Worm (Caenorhabditis elegans) whole organism, L4/young adult: ENCODE data around the gene F41H10.4.

Experiments
- W03F9.2 ChIP-seq: fragments of 150-350 bp; optimal IDR thresholded peaks from 2 replicates; lab custom pipeline; 2014; ENCODE audit warnings: missing biosample characterization, missing genetic modification characterization
- dao-5 ChIP-seq: sonication (generic microtip); optimal IDR thresholded peaks from 2 replicates; lab custom pipeline; 2016; ENCODE audit warnings: missing genotype, missing genetic modification characterization, moderate library complexity, missing compliant biosample characterization
- him-1 ChIP-seq: sonication (generic microtip); optimal IDR thresholded peaks from 2 replicates; lab custom pipeline; 2016; ENCODE audit warnings: missing genotype, missing genetic modification reagents, missing genetic modification characterization, missing compliant biosample characterization

The F41H10.4 gene

ce11 chrIV:5354124-5354523 lies 10.2 kb upstream of the F41H10.4 start, which contains the start of gene Y4C6B.1:
Gene Y4C6B.1 (plus strand): TSS chrIV:5354488.
- TF ChIP-seq W03F9.2 (no peak), him-1 (tag; lab: Kevin White, UChicago) (no peak), dao-5 (no peak)

- TF ChIP-seq dao-5 (no peak), him-1 (tag; lab: Kevin White, UChicago) (no peak)
Observed at ce11 chrIV:5354564-5354963, 9.8 kb upstream of the F41H10.4 start.

DNA sequence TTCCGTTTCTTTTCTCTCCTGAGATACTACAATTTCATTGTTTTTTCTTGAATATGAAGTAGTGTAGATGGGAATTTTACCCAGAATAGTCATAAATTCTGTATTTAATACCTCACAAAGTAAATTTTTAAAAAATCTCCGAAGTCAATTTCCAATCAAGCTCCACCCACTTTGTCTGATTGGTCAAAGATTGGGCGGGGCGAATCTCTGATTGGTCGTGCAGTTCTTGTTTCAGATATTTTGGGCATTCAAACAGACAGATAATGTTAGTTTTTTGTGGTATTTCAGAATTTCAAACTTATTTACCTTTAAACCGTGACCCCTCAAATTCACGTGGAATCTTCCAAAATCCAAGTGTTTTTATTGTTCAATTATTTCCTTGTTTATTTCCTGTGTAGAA lies 3.8 kb upstream of the F41H10.4 start, which contains the start of gene F41H10.5:
Gene F41H10.5, plus strand, starts transcription at position 375 of the 400 bp plus-strand sequence.
- TF ChIP-seq dao-5 = no peak
- TF ChIP-seq him-1 (tag; lab: Kevin White, UChicago) = no peak
- TF ChIP-seq W03F9.2 = no peak

ce11 chrIV:5366567-5366966 lies 2.2 kb downstream of the F41H10.4 start, which contains the start of gene sand-1:
Gene sand-1 (plus strand): TSS chrIV:5366867.
- TF ChIP-seq W03F9.2 (no peak), dao-5 (no peak), him-1 (tag; lab: Kevin White, UChicago) (no peak)

DNA sequence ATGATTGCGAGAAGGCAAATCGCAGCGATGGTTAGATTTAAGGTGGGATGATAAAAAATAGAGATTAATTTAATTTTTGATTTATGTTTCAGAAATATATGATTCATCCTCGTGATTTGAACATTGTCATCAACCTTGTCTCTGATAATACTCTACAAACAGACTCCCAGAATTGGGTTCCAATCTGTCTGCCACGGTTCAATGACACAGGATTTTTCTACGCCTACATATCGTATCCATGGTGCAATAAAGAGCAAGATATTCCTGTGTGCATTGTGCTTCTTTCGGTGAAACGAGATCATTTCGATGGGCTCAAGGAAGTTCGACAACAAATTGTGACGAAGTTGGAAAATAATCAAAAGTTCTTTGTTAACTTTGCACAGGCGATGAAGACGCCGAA lies 3.5 kb downstream of the F41H10.4 start:
- TF ChIP-seq W03F9.2 (no peak), dao-5 (no peak), him-1 (tag; lab: Kevin White, UChicago) (no peak)

DNA sequence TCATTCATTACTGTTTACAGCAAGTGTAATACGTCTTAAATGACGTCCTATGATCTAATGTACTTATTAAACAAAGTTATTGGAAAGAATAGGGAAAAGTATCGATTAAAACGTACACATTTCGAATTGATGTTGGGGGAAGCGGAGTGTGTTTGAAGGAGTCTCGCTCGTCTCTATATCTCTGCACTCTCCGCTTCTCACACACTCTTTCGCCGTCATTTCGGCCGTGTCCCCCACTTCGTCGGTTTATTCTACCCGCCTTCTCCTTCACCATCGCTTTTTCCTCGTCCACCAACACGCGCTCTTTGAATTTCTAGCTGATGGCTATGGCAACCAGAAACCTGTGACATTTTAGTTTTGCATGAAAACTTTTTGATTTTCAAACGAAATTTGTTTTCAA lies 4.5 kb downstream of the F41H10.4 start:
- TF ChIP-seq W03F9.2 = peak; percentile 46
- TF ChIP-seq him-1 (tag; lab: Kevin White, UChicago) = no peak
- no peak for TF ChIP-seq dao-5

- TF ChIP-seq him-1 (tag; lab: Kevin White, UChicago) (no peak), dao-5 (no peak), W03F9.2 (no peak)
Observed at ce11 chrIV:5369414-5369813, 5.1 kb downstream of the F41H10.4 start, which contains the start of gene F41H10.3. Gene F41H10.3 (plus strand): TSS chrIV:5369801.

DNA sequence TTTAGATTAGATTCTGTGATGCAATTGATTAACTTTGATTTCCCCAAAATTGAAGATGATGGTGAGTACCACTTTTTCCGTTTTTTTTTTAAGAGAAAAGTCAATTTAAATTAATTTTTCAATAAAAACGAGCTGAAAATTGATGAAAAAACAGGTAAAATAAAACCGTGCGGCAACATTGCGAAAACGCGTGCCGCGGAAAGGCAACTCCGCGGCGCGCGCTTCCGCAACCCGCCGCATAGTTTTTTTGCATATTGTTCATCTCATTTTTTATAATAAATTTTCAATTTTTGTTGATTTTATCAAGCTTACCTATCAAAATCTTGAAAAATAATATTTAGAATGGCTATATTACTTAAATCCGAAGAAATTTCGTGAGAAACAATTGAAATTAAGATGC lies 6.6 kb downstream of the F41H10.4 start:
- TF ChIP-seq dao-5 = no peak
- no peak for TF ChIP-seq W03F9.2
- no peak for TF ChIP-seq him-1 (tag; lab: Kevin White, UChicago)

ce11 chrIV:5374321-5374720 lies 10.0 kb downstream of the F41H10.4 start:
- TF ChIP-seq W03F9.2 (no peak), him-1 (tag; lab: Kevin White, UChicago) (no peak), dao-5 (no peak)

DNA sequence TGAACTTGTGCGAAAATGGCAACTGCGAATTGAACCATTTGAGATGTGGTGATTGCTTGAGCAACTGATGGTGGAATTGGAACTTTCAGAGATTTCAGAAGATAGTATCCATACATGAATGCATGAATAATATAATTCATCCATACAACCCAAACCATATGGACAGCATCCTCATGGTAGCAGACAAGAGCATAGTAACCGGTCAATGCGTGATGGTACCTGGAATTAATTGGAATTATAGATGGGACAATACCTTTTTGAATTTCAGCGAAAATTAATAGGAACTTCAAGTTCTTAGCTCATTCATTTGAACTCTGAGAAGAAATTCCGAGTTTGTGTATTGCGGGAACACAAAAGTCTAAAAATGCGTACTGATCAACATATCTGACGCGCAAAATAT lies 10.6 kb downstream of the F41H10.4 start:
- TF ChIP-seq W03F9.2 (no peak), him-1 (tag; lab: Kevin White, UChicago) (no peak)

- no peak for TF ChIP-seq W03F9.2
Observed at ce11 chrIV:5377062-5377461, 12.7 kb downstream of the F41H10.4 start, which contains the start of gene elo-5. Gene elo-5 (minus strand): TSS chrIV:5377117.

- TF ChIP-seq W03F9.2 (no peak), him-1 (tag; lab: Kevin White, UChicago) (no peak), dao-5 (no peak)
Observed at ce11 chrIV:5380140-5380539, 15.8 kb downstream of the F41H10.4 start.

DNA sequence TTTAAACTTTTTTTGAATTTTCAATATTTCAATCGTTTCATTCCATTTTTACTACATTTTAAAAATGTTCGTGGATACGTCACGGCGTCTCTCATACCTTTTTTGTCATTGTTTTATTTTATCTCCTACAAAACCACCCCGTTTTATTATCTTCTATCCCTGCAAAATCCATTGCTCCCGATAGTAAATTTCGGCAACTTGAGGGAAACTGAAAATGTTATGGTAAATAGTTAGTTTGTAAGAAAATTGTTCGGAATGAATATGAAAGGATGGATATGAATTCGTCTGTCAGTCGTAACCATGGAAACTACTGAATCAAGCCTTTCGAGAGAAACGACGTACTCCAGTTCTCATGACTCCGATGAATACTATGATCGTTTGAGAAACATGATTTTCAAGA lies 17.0 kb downstream of the F41H10.4 start, which contains the start of gene F41H10.2:
Gene F41H10.2, plus strand, starts transcription at position 301 of the 400 bp plus-strand sequence.
- no peak for TF ChIP-seq him-1 (tag; lab: Kevin White, UChicago)
- TF ChIP-seq W03F9.2 = no peak
- no peak for TF ChIP-seq dao-5

ce11 chrIV:5382609-5383008 lies 18.2 kb downstream of the F41H10.4 start, which contains the start of gene F41H10.1:
Gene F41H10.1 (plus strand): TSS chrIV:5382909.
- TF ChIP-seq him-1 (tag; lab: Kevin White, UChicago) (no peak), W03F9.2 (no peak), dao-5 (no peak)

DNA sequence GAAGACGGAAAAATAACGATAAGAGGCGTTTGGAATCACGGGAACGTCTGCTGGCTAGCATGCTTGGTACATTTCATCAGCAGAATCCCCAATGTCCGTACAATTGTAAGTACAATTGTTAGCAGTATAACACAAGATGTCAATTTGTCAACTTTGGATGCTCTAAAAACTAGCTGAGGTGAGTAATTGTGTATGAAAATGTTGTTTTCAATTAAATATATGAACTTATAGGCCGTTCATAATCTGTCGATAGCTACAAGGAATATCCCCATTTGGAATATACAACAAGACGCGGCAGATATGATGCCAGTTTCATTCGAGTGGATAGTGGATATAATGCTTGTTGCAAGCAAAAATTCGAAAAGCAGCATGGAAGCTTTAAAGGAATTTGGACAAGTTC lies 20.7 kb downstream of the F41H10.4 start, which contains the start of gene F41H10.12:
Gene F41H10.12, plus strand, starts transcription at position 301 of the 400 bp plus-strand sequence.
- TF ChIP-seq him-1 (tag; lab: Kevin White, UChicago) (no peak), W03F9.2 (no peak), dao-5 (no peak)

DNA sequence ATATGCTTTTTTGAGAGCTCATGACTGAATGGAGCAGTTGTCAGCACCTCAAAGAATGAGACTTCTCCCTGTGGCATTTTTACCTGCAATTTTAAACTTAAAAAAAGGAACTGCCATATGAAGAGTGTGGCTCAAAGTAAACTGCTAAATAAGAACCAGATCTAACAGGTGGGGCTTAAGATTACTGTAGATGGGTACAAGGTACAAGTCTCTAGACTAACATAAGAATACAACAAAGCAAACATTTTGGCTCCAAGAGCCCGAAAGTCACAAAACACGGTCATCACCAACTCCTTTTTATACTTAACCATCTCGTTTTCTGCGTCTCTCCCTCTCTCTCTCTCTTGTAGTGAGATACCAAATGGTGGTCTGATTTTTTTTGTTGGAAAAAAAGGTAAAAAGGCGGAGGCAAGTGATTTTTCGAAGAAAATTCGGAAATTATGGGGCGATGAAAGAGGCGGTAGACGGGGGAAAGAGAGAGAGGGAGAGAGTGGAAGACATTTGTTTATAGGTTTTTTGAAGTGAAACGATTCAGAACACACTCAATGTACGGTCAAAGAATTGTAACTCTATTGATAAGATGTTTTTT lies 24.2 kb downstream of the F41H10.4 start, which contains the start of gene elo-6:
Gene elo-6, minus strand, starts transcription at position 83 of the 589 bp plus-strand sequence.
- TF ChIP-seq him-1 (tag; lab: Kevin White, UChicago) = no peak
